Worm (Caenorhabditis elegans) whole organism, L3 larva: ENCODE results near the gene vab-8.

Experiments used
- R02D3.7 ChIP-seq: fragments of 150-350 bp; optimal IDR thresholded peaks from 2 replicates; lab custom pipeline; 2014; ENCODE audit warnings: missing biosample characterization, missing genetic modification characterization
- ama-1 ChIP-seq: fragments of 150-350 bp; optimal IDR thresholded peaks from 2 replicates; lab custom pipeline; 2018
- ceh-82 ChIP-seq: fragments of 150-350 bp; optimal IDR thresholded peaks from 2 replicates; lab custom pipeline; 2014; ENCODE audit warnings: missing biosample characterization, missing genetic modification characterization
- elt-2 ChIP-seq: sonication (generic microtip); optimal IDR thresholded peaks from 2 replicates; lab custom pipeline; 2016; ENCODE audit warnings: missing genetic modification reagents, mild to moderate bottlenecking, missing genetic modification characterization, missing compliant biosample characterization
- elt-3 ChIP-seq, 3 experiments: fragments of 150-350 bp in 1 of 3; sonication (generic microtip) in 2 of 3; optimal IDR thresholded peaks; 2 replicates in 2 of 3; 4 replicates in 1 of 3; lab custom pipeline; 2014 to 2017; ENCODE audit warnings: missing biosample characterization in 3 of 3, missing genetic modification characterization in 3 of 3
- fos-1 ChIP-seq: fragments of 150-350 bp; optimal IDR thresholded peaks from 2 replicates; lab custom pipeline; 2014; ENCODE audit warnings: missing biosample characterization, missing genetic modification characterization
- jun-1 ChIP-seq: fragments of 150-350 bp; optimal IDR thresholded peaks from 2 replicates; lab custom pipeline; 2014; ENCODE audit warnings: missing biosample characterization, missing genetic modification reagents, missing genetic modification characterization
- nhr-28 ChIP-seq: fragments of 150-350 bp; optimal IDR thresholded peaks from 2 replicates; lab custom pipeline; 2014; ENCODE audit warnings: missing biosample characterization, missing genetic modification characterization
- nhr-77 ChIP-seq: fragments of 150-350 bp; optimal IDR thresholded peaks from 2 replicates; lab custom pipeline; 2014; ENCODE audit warnings: missing biosample characterization, missing genetic modification characterization
- pha-4 ChIP-seq: fragments of 150-350 bp; optimal IDR thresholded peaks from 2 replicates; lab custom pipeline; 2014; ENCODE audit warnings: missing biosample characterization, missing genetic modification reagents, missing genetic modification characterization
- unc-62 ChIP-seq: fragments of 150-350 bp; sonication (generic microtip); optimal IDR thresholded peaks from 4 replicates; lab custom pipeline; 2014; ENCODE audit warnings: missing biosample characterization, missing genetic modification reagents, missing genetic modification characterization

DNA sequence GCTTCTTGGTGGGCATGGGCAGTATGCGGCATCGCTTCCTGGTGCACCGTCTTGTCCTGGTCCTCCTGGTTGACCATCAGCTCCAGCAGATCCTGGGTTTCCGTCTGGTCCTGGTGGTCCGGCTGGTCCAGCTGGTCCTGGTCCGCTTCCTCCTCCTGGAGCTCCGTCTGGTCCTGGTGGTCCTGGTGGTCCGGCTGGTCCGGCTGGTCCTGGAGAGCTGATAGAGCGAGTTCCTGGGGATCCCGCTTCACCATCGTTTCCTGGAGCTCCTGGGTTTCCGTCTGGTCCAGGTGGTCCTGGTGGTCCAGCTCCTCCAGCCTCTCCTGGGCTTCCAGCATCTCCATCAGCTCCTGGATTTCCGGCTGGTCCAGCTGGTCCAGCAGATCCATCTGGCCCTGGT lies 46.1 kb upstream of the vab-8 start:
- no peak for TF ChIP-seq unc-62 (GFP tag; lab: Kevin White, UChicago)
- no peak for TF ChIP-seq nhr-77 (tag; lab: Kevin White, UChicago)
- no peak for TF ChIP-seq fos-1
- TF ChIP-seq nhr-28 (tag; lab: Kevin White, UChicago), result no peak
- no peak for TF ChIP-seq R02D3.7 (tag; lab: Kevin White, UChicago)
- no peak for TF ChIP-seq ceh-82 (tag; lab: Kevin White, UChicago)
- TF ChIP-seq ama-1 (lab: Kevin White, UChicago), result no peak
- TF ChIP-seq jun-1 (tag; lab: Kevin White, UChicago), result no peak
- TF ChIP-seq elt-3 (tag; optimal IDR thresholded peaks at IDR 0.05; lab: Kevin White, UChicago), result no peak
- TF ChIP-seq pha-4 (tag; lab: Kevin White, UChicago), result no peak
- TF ChIP-seq elt-2 (tag; lab: Kevin White, UChicago), result no peak
